Worm (Caenorhabditis elegans) whole organism, L4 larva: Measurements from ENCODE around the gene scl-8.

Experiments used
- D1046.2 ChIP-seq: fragments of 200-800 bp; sonication (Bioruptor generic); IDR thresholded peaks from 2 replicates; pipeline ENCODE4 v1.3.6; 2022; ENCODE audit warnings: missing genetic modification characterization, missing compliant biosample characterization
- F26F4.8 ChIP-seq: fragments of 200-800 bp; sonication (Bioruptor generic); conservative IDR thresholded peaks from 2 replicates; pipeline ENCODE4 v1.3.6; 2022; ENCODE audit warnings: missing genetic modification characterization, missing compliant biosample characterization
- F44E2.7 ChIP-seq: fragments of 200-800 bp; sonication (Bioruptor generic); IDR thresholded peaks from 2 replicates; pipeline ENCODE4 v2.1.2; 2022; ENCODE audit warnings: missing genetic modification characterization, missing compliant biosample characterization
- R02D3.7 ChIP-seq: fragments of 150-350 bp; sonication (generic microtip); optimal IDR thresholded peaks from 3 replicates; lab custom pipeline; 2014; ENCODE audit warnings: missing biosample characterization, missing genetic modification characterization
- T20F7.1 ChIP-seq: fragments of 200-800 bp; sonication (Bioruptor generic); optimal IDR thresholded peaks from 2 replicates; lab custom pipeline; 2018; ENCODE audit warnings: mild to moderate bottlenecking, missing genetic modification characterization, missing compliant biosample characterization
- T26A8.4 ChIP-seq: fragments of 200-800 bp; sonication (Bioruptor generic); IDR thresholded peaks from 2 replicates; pipeline ENCODE4 v1.3.6; 2022; ENCODE audit warnings: missing genetic modification characterization, missing compliant biosample characterization
- Y105C5A.15 ChIP-seq: fragments of 200-800 bp; sonication (Bioruptor generic); IDR thresholded peaks from 2 replicates; pipeline ENCODE4 v1.3.6; 2022; ENCODE audit warnings: missing genetic modification characterization, missing compliant biosample characterization
- Y5F2A.4 ChIP-seq: fragments of 200-800 bp; sonication (Bioruptor generic); optimal IDR thresholded peaks from 2 replicates; lab custom pipeline; 2018; ENCODE audit warnings: mild to moderate bottlenecking, missing genetic modification characterization, missing compliant biosample characterization
- Y75B8A.6 ChIP-seq: fragments of 200-800 bp; sonication (Bioruptor generic); IDR thresholded peaks from 2 replicates; pipeline ENCODE4 v1.3.6; 2022; ENCODE audit warnings: missing genetic modification reagents, missing genetic modification characterization, missing compliant biosample characterization
- ZK337.2 ChIP-seq: fragments of 200-800 bp; sonication (Bioruptor generic); IDR thresholded peaks from 2 replicates; pipeline ENCODE4 v1.3.6; 2022; ENCODE audit warnings: missing genetic modification reagents, missing genetic modification characterization, missing compliant biosample characterization
- aly-2 ChIP-seq: sonication (generic microtip); optimal IDR thresholded peaks from 2 replicates; lab custom pipeline; 2018; ENCODE audit warnings: missing biosample characterization, missing genetic modification characterization
- ama-1 ChIP-seq: fragments of 150-350 bp; optimal IDR thresholded peaks from 2 replicates; lab custom pipeline; 2014; ENCODE audit warnings: inconsistent platforms, mixed read lengths
- arid-1 ChIP-seq: fragments of 200-800 bp; sonication (Bioruptor generic); conservative IDR thresholded peaks from 2 replicates; pipeline ENCODE4 v1.3.6; 2022; ENCODE audit warnings: missing genetic modification reagents, missing genetic modification characterization, missing compliant biosample characterization
- attf-4 ChIP-seq: sonication (generic microtip); optimal IDR thresholded peaks from 3 replicates; lab custom pipeline; 2017; ENCODE audit warnings: missing biosample characterization, missing genetic modification characterization
- ceh-32 ChIP-seq: sonication (generic microtip); optimal IDR thresholded peaks from 2 replicates; lab custom pipeline; 2016; ENCODE audit warnings: mild to moderate bottlenecking, missing genetic modification characterization, missing compliant biosample characterization; ENCODE audit not compliant: poor library complexity
- ceh-62 ChIP-seq: sonication (generic microtip); optimal IDR thresholded peaks from 2 replicates; lab custom pipeline; 2017; ENCODE audit warnings: missing biosample characterization, missing genetic modification characterization
- ceh-82 ChIP-seq: sonication (generic microtip); optimal IDR thresholded peaks from 2 replicates; lab custom pipeline; 2017; ENCODE audit warnings: missing biosample characterization, missing genetic modification characterization
- daf-16 ChIP-seq, 3 experiments: sonication (generic microtip); optimal IDR thresholded peaks; 2 replicates each; lab custom pipeline; 2016 to 2017; ENCODE audit warnings: missing genetic modification characterization in 3 of 3, missing genetic modification reagents in 3 of 3, mild to moderate bottlenecking in 2 of 3, missing compliant biosample characterization in 2 of 3, missing biosample characterization in 1 of 3, moderate library complexity in 1 of 3
- daf-8 ChIP-seq: fragments of 200-800 bp; sonication (Bioruptor generic); IDR thresholded peaks from 2 replicates; pipeline ENCODE4 v1.3.6; 2022; ENCODE audit warnings: missing genetic modification characterization, missing compliant biosample characterization
- dmd-6 ChIP-seq: fragments of 200-800 bp; sonication (Bioruptor generic); IDR thresholded peaks from 2 replicates; pipeline ENCODE4 v1.3.6; 2022; ENCODE audit warnings: missing genetic modification reagents, missing genetic modification characterization, missing compliant biosample characterization
- dpl-1 ChIP-seq: fragments of 150-350 bp; optimal IDR thresholded peaks from 2 replicates; lab custom pipeline; 2014; ENCODE audit warnings: missing biosample characterization, missing genetic modification reagents, missing genetic modification characterization
- duxl-1 ChIP-seq: sonication (generic microtip); optimal IDR thresholded peaks from 2 replicates; lab custom pipeline; 2016; ENCODE audit warnings: mild to moderate bottlenecking, missing genetic modification characterization, moderate library complexity, missing compliant biosample characterization; ENCODE audit not compliant: poor library complexity
- dve-1 ChIP-seq: sonication (generic microtip); optimal IDR thresholded peaks from 2 replicates; lab custom pipeline; 2017; ENCODE audit warnings: antibody characterized with exemption, mild to moderate bottlenecking, missing genetic modification characterization, missing compliant biosample characterization; ENCODE audit not compliant: insufficient read depth
- egl-43 ChIP-seq: fragments of 200-800 bp; sonication (Bioruptor generic); IDR thresholded peaks from 2 replicates; pipeline ENCODE4 v1.3.6; 2022; ENCODE audit warnings: missing genetic modification reagents, missing genetic modification characterization, missing compliant biosample characterization
- jun-1 ChIP-seq: fragments of 150-350 bp; optimal IDR thresholded peaks from 2 replicates; lab custom pipeline; 2014; ENCODE audit warnings: missing biosample characterization, missing genetic modification reagents, missing genetic modification characterization
- lir-3 ChIP-seq: sonication (generic microtip); optimal IDR thresholded peaks from 2 replicates; lab custom pipeline; 2016; ENCODE audit warnings: mild to moderate bottlenecking, missing genetic modification characterization, missing compliant biosample characterization
- madf-9 ChIP-seq: fragments of 200-800 bp; sonication (Bioruptor generic); conservative IDR thresholded peaks from 2 replicates; pipeline ENCODE4 v1.3.6; 2022; ENCODE audit warnings: missing genetic modification reagents, missing genetic modification characterization, missing compliant biosample characterization
- mxl-3 ChIP-seq: fragments of 200-800 bp; sonication (Bioruptor generic); optimal IDR thresholded peaks from 2 replicates; lab custom pipeline; 2018; ENCODE audit warnings: mild to moderate bottlenecking, missing genetic modification characterization, missing compliant biosample characterization
- nhr-10 ChIP-seq: fragments of 150-350 bp; optimal IDR thresholded peaks from 2 replicates; lab custom pipeline; 2014; ENCODE audit warnings: missing biosample characterization, missing genetic modification characterization
- nhr-11 ChIP-seq: fragments of 150-350 bp; optimal IDR thresholded peaks from 2 replicates; lab custom pipeline; 2014; ENCODE audit warnings: missing biosample characterization, missing genetic modification characterization
- nhr-25 ChIP-seq: sonication (generic microtip); optimal IDR thresholded peaks from 2 replicates; lab custom pipeline; 2017; ENCODE audit warnings: missing genetic modification characterization, mild to moderate bottlenecking, missing compliant biosample characterization, antibody characterized with exemption, moderate library complexity, borderline replicate concordance; ENCODE audit not compliant: insufficient read depth
- nhr-42 ChIP-seq: fragments of 200-800 bp; sonication (Bioruptor generic); IDR thresholded peaks from 2 replicates; pipeline ENCODE4 v1.3.6; 2022; ENCODE audit warnings: missing genetic modification characterization, missing compliant biosample characterization
- nhr-6 ChIP-seq: fragments of 150-350 bp; optimal IDR thresholded peaks from 2 replicates; lab custom pipeline; 2014; ENCODE audit warnings: missing biosample characterization, missing genetic modification characterization
- php-3 ChIP-seq: fragments of 200-800 bp; sonication (Bioruptor generic); IDR thresholded peaks from 2 replicates; pipeline ENCODE4 v1.3.6; 2022; ENCODE audit warnings: missing genetic modification reagents, missing genetic modification characterization, missing compliant biosample characterization
- pqm-1 ChIP-seq: sonication (generic microtip); optimal IDR thresholded peaks from 2 replicates; lab custom pipeline; 2017; ENCODE audit warnings: missing biosample characterization, missing genetic modification characterization
- rbr-2 ChIP-seq: sonication (generic microtip); optimal IDR thresholded peaks from 2 replicates; lab custom pipeline; 2016; ENCODE audit warnings: missing genotype, missing genetic modification characterization, missing compliant biosample characterization
- skn-1 ChIP-seq: fragments of 150-350 bp; optimal IDR thresholded peaks from 2 replicates; lab custom pipeline; 2014; ENCODE audit warnings: missing biosample characterization, missing genetic modification characterization
- spr-3 ChIP-seq: fragments of 200-800 bp; sonication (Bioruptor generic); optimal IDR thresholded peaks from 2 replicates; lab custom pipeline; 2018; ENCODE audit warnings: mild to moderate bottlenecking, missing genetic modification characterization, missing compliant biosample characterization
- tra-1 ChIP-seq: fragments of 200-800 bp; sonication (Bioruptor generic); IDR thresholded peaks from 2 replicates; pipeline ENCODE4 v1.3.6; 2022; ENCODE audit warnings: missing genetic modification reagents, missing genetic modification characterization, missing compliant biosample characterization
- unc-39 ChIP-seq: sonication (generic microtip); optimal IDR thresholded peaks from 2 replicates; lab custom pipeline; 2017; ENCODE audit warnings: missing biosample characterization, missing genetic modification characterization
- unc-62 ChIP-seq, 3 experiments: fragments of 150-350 bp in 1 of 3; sonication (generic microtip); optimal IDR thresholded peaks in 2 of 3; peaks in 1 of 3; 1 replicate in 1 of 3; 2 replicates in 2 of 3; lab custom pipeline; 2014 to 2017; ENCODE audit warnings: missing biosample characterization in 3 of 3, missing genetic modification characterization in 3 of 3, missing genetic modification reagents in 3 of 3, missing genotype in 1 of 3
- vab-7 ChIP-seq: fragments of 200-800 bp; sonication (Bioruptor generic); IDR thresholded peaks from 2 replicates; pipeline ENCODE4 v1.3.6; 2022; ENCODE audit warnings: missing genetic modification reagents, missing genetic modification characterization, missing compliant biosample characterization
- zip-2 ChIP-seq: fragments of 150-350 bp; optimal IDR thresholded peaks from 2 replicates; lab custom pipeline; 2014; ENCODE audit warnings: missing biosample characterization, missing genetic modification characterization

scl-8 gene

ce11 chrIV:13051073-13051472 lies 20.5 kb upstream of the scl-8 start, which contains the start of gene scl-11:
scl-11 (plus strand) TSS chrIV:13051373.
- no peak for TF ChIP-seq dmd-6
- TF ChIP-seq zip-2 (tag; lab: Kevin White, UChicago), result no peak
- TF ChIP-seq spr-3, result no peak
- TF ChIP-seq egl-43 (GFP tag; lab: Robert Waterston, UW), result no peak
- TF ChIP-seq dve-1, result no peak
- TF ChIP-seq D1046.2 (GFP tag; lab: Robert Waterston, UW), result no peak
- TF ChIP-seq nhr-42 (GFP tag; lab: Robert Waterston, UW), result no peak
- no peak for TF ChIP-seq duxl-1 (tag; lab: Kevin White, UChicago)
- no peak for TF ChIP-seq pqm-1 (tag; lab: Kevin White, UChicago)
- no peak for TF ChIP-seq F44E2.7 (GFP tag; lab: Robert Waterston, UW)
- TF ChIP-seq tra-1 (GFP tag; lab: Robert Waterston, UW), result no peak
- no peak for TF ChIP-seq unc-39 (tag; lab: Kevin White, UChicago)
- TF ChIP-seq Y5F2A.4, result no peak
- TF ChIP-seq aly-2 (tag; lab: Kevin White, UChicago), result no peak
- TF ChIP-seq ceh-62 (tag; lab: Kevin White, UChicago), result no peak
- TF ChIP-seq php-3 (GFP tag; lab: Robert Waterston, UW), result no peak

ce11 chrIV:13052568-13052967 lies 19.0 kb upstream of the scl-8 start, which contains the start of gene F49E11.7:
F49E11.7 (plus strand) TSS chrIV:13052868.
- TF ChIP-seq attf-4, result no peak
- no peak for TF ChIP-seq nhr-10
- no peak for TF ChIP-seq madf-9
- no peak for TF ChIP-seq unc-62 (GFP tag; optimal IDR thresholded peaks at IDR 0.05 in 1 of 2; lab: Kevin White, UChicago)
- TF ChIP-seq unc-62 (tag; optimal IDR thresholded peaks at IDR 0.05; lab: Kevin White, UChicago), result no peak
- no peak for TF ChIP-seq vab-7
- no peak for TF ChIP-seq egl-43 (GFP tag; lab: Robert Waterston, UW)
- no peak for TF ChIP-seq lir-3 (tag; lab: Kevin White, UChicago)
- TF ChIP-seq nhr-25 (tag; lab: Kevin White, UChicago), result no peak
- no peak for TF ChIP-seq ZK337.2 (GFP tag; lab: Robert Waterston, UW)
- TF ChIP-seq nhr-6 (tag; lab: Kevin White, UChicago), result no peak
- TF ChIP-seq dpl-1 (GFP tag; lab: Kevin White, UChicago), result no peak
- TF ChIP-seq nhr-11 (tag; lab: Kevin White, UChicago), result no peak
- TF ChIP-seq daf-16 (GFP tag; optimal IDR thresholded peaks at IDR 0.05; lab: Kevin White, UChicago), result no peak
- no peak for TF ChIP-seq daf-16 (tag; optimal IDR thresholded peaks at IDR 0.05; lab: Kevin White, UChicago)
- no peak for TF ChIP-seq unc-39 (tag; lab: Kevin White, UChicago)
- TF ChIP-seq R02D3.7 (tag; lab: Kevin White, UChicago), result no peak
- TF ChIP-seq tra-1 (GFP tag; lab: Robert Waterston, UW), result no peak

DNA sequence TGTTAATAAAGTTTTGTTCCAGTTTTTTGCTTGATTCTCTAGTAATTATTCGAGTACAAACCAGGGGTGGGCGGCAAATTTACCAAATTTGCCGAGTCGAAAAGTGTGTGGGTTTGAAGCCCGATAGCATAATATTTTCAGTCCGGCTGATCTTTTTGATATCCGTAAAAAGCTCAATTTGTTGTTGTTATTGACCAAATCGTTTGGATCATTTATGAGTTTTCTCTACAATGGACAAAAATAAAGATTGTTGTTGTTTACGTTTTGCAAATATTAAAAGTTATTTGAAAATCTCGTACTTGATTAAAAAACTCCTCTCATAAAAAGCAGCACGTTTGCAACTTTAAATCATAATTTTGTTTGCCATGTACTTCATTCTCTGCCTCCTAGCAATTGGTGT lies 15.5 kb upstream of the scl-8 start, which contains the start of gene scl-1:
Gene scl-1, plus strand, starts transcription at position 301 of the 400 bp plus-strand sequence.
- TF ChIP-seq F44E2.7 (GFP tag; lab: Robert Waterston, UW), result no peak
- no peak for TF ChIP-seq mxl-3
- TF ChIP-seq aly-2 (tag; lab: Kevin White, UChicago), result no peak
- no peak for TF ChIP-seq ceh-32 (tag; lab: Kevin White, UChicago)
- TF ChIP-seq daf-8, result no peak
- TF ChIP-seq dve-1, result no peak
- no peak for TF ChIP-seq ZK337.2 (GFP tag; lab: Robert Waterston, UW)
- TF ChIP-seq attf-4, result no peak
- TF ChIP-seq jun-1, result no peak
- no peak for TF ChIP-seq arid-1 (GFP tag; lab: Robert Waterston, UW)
- no peak for TF ChIP-seq ama-1 (lab: Kevin White, UChicago)
- no peak for TF ChIP-seq rbr-2
- no peak for TF ChIP-seq skn-1 (tag; lab: Kevin White, UChicago)
- TF ChIP-seq T20F7.1 (GFP tag; lab: Kevin White, UChicago), result no peak
- no peak for TF ChIP-seq T26A8.4 (GFP tag; lab: Robert Waterston, UW)
- no peak for TF ChIP-seq D1046.2 (GFP tag; lab: Robert Waterston, UW)
- TF ChIP-seq ceh-82 (tag; lab: Kevin White, UChicago), result no peak
- TF ChIP-seq Y105C5A.15 (GFP tag; lab: Robert Waterston, UW), result no peak
- no peak for TF ChIP-seq Y75B8A.6
- no peak for TF ChIP-seq F26F4.8 (GFP tag; lab: Robert Waterston, UW)
